Worm (Caenorhabditis elegans) whole organism, L1 larva: ENCODE results near the gene gcc-2.

Source experiments
- C04F5.9 ChIP-seq: sonication (generic microtip); optimal IDR thresholded peaks from 2 replicates; lab custom pipeline; 2016; ENCODE audit warnings: missing genetic modification characterization, missing compliant biosample characterization
- C34B4.2 ChIP-seq: sonication (generic microtip); optimal IDR thresholded peaks from 2 replicates; lab custom pipeline; 2017; ENCODE audit warnings: mild to moderate bottlenecking, missing genetic modification characterization, missing compliant biosample characterization
- F16B12.6 ChIP-seq: fragments of 150-350 bp; optimal IDR thresholded peaks from 2 replicates; lab custom pipeline; 2014; ENCODE audit warnings: missing biosample characterization, missing genetic modification characterization
- Y116A8C.19 ChIP-seq: sonication (generic microtip); optimal IDR thresholded peaks from 2 replicates; lab custom pipeline; 2016; ENCODE audit warnings: missing compliant biosample characterization, missing genetic modification characterization, borderline replicate concordance
- alr-1 ChIP-seq: fragments of 200-800 bp; sonication (Bioruptor generic); optimal IDR thresholded peaks from 2 replicates; lab custom pipeline; 2018; ENCODE audit warnings: borderline replicate concordance, mild to moderate bottlenecking, missing genetic modification characterization, missing compliant biosample characterization
- aly-2 ChIP-seq: fragments of 150-350 bp; optimal IDR thresholded peaks from 2 replicates; lab custom pipeline; 2014; ENCODE audit warnings: missing biosample characterization, missing genetic modification characterization
- ama-1 ChIP-seq: fragments of 150-350 bp; optimal IDR thresholded peaks from 2 replicates; lab custom pipeline; 2014
- blmp-1 ChIP-seq: fragments of 150-350 bp; optimal IDR thresholded peaks from 2 replicates; lab custom pipeline; 2014; ENCODE audit warnings: missing biosample characterization, missing genetic modification characterization
- ceh-63 ChIP-seq: fragments of 200-800 bp; sonication (Bioruptor generic); optimal IDR thresholded peaks from 2 replicates; lab custom pipeline; 2018; ENCODE audit warnings: mild to moderate bottlenecking, missing genetic modification characterization, missing compliant biosample characterization
- ceh-88 ChIP-seq: fragments of 200-800 bp; sonication (Bioruptor generic); IDR thresholded peaks from 2 replicates; pipeline ENCODE4 v1.3.6; 2022; ENCODE audit warnings: missing genetic modification characterization, missing compliant biosample characterization
- ceh-90 ChIP-seq: sonication (generic microtip); optimal IDR thresholded peaks from 2 replicates; lab custom pipeline; 2016; ENCODE audit warnings: missing genetic modification characterization, missing compliant biosample characterization
- ces-1 ChIP-seq: fragments of 150-350 bp; optimal IDR thresholded peaks from 2 replicates; lab custom pipeline; 2014; ENCODE audit warnings: missing biosample characterization, missing genetic modification reagents, missing genetic modification characterization
- dpl-1 ChIP-seq, 3 experiments: fragments of 150-350 bp in 2 of 3; sonication (generic microtip) in 1 of 3; optimal IDR thresholded peaks; 2 replicates each; lab custom pipeline; 2014 to 2017; ENCODE audit warnings: missing biosample characterization in 3 of 3, missing genetic modification characterization in 3 of 3, missing genetic modification reagents in 3 of 3
- efl-1 ChIP-seq, 4 experiments: fragments of 150-350 bp; optimal IDR thresholded peaks in 3 of 4; peaks in 1 of 4; 1 replicate in 1 of 4; 2 replicates in 3 of 4; lab custom pipeline; 2014; ENCODE audit warnings: missing biosample characterization in 2 of 4, missing genetic modification characterization in 2 of 4, missing genetic modification reagents in 2 of 4
- efl-3 ChIP-seq: fragments of 200-800 bp; sonication (Bioruptor generic); optimal IDR thresholded peaks from 2 replicates; lab custom pipeline; 2018; ENCODE audit warnings: mild to moderate bottlenecking, missing genetic modification characterization, missing compliant biosample characterization
- egl-13 ChIP-seq: sonication (generic microtip); optimal IDR thresholded peaks from 2 replicates; lab custom pipeline; 2016; ENCODE audit warnings: missing genotype, missing genetic modification reagents, missing genetic modification characterization, missing compliant biosample characterization
- egl-27 ChIP-seq, 2 experiments: fragments of 150-350 bp in 1 of 2; sonication (generic microtip); optimal IDR thresholded peaks; 3 replicates each; lab custom pipeline; 2017 to 2018; ENCODE audit warnings: missing biosample characterization in 2 of 2, missing genetic modification characterization in 2 of 2, missing genetic modification reagents in 2 of 2
- ets-5 ChIP-seq: fragments of 200-800 bp; sonication (Bioruptor generic); IDR thresholded peaks from 2 replicates; pipeline ENCODE4 v1.3.6; 2022; ENCODE audit warnings: missing genetic modification characterization, missing compliant biosample characterization
- fkh-10 ChIP-seq: sonication (generic microtip); optimal IDR thresholded peaks from 2 replicates; lab custom pipeline; 2017; ENCODE audit warnings: missing biosample characterization, missing genetic modification reagents, missing genetic modification characterization
- fkh-4 ChIP-seq: sonication (generic microtip); optimal IDR thresholded peaks from 2 replicates; lab custom pipeline; 2016; ENCODE audit warnings: missing compliant biosample characterization, missing genetic modification characterization, borderline replicate concordance
- hlh-17 ChIP-seq: fragments of 200-800 bp; sonication (Bioruptor generic); optimal IDR thresholded peaks from 2 replicates; lab custom pipeline; 2018; ENCODE audit warnings: missing genetic modification characterization, mild to moderate bottlenecking, missing compliant biosample characterization, moderate library complexity, borderline replicate concordance
- hlh-4 ChIP-seq: sonication (generic microtip); optimal IDR thresholded peaks from 2 replicates; lab custom pipeline; 2016; ENCODE audit warnings: mild to moderate bottlenecking, missing genetic modification characterization, missing compliant biosample characterization
- hpl-2 ChIP-seq: fragments of 150-350 bp; optimal IDR thresholded peaks from 2 replicates; lab custom pipeline; 2014; ENCODE audit warnings: missing biosample characterization, missing genetic modification reagents, missing genetic modification characterization
- isw-1 ChIP-seq: fragments of 200-800 bp; sonication (Bioruptor generic); IDR thresholded peaks from 2 replicates; pipeline ENCODE4 v1.3.6; 2022; ENCODE audit warnings: missing genetic modification characterization, missing compliant biosample characterization
- jun-1 ChIP-seq: fragments of 150-350 bp; optimal IDR thresholded peaks from 2 replicates; lab custom pipeline; 2014; ENCODE audit warnings: missing biosample characterization, missing genetic modification reagents, missing genetic modification characterization
- lin-15B ChIP-seq: fragments of 150-350 bp; sonication (generic microtip); optimal IDR thresholded peaks from 3 replicates; lab custom pipeline; 2014; ENCODE audit warnings: missing biosample characterization, missing genetic modification characterization
- lin-35 ChIP-seq, 2 experiments: fragments of 150-350 bp; optimal IDR thresholded peaks; 2 replicates each; lab custom pipeline; 2014; ENCODE audit warnings: missing biosample characterization in 2 of 2, missing genetic modification characterization in 2 of 2, missing genetic modification reagents in 2 of 2
- lin-39 ChIP-seq: fragments of 150-350 bp; optimal IDR thresholded peaks from 2 replicates; lab custom pipeline; 2014; ENCODE audit warnings: missing biosample characterization, missing genetic modification reagents, missing genetic modification characterization
- lir-3 ChIP-seq: sonication (generic microtip); optimal IDR thresholded peaks from 2 replicates; lab custom pipeline; 2016; ENCODE audit warnings: mild to moderate bottlenecking, missing genetic modification characterization, moderate library complexity, missing compliant biosample characterization; ENCODE audit not compliant: poor library complexity
- mdl-1 ChIP-seq, 2 experiments: fragments of 150-350 bp; optimal IDR thresholded peaks; 2 replicates each; lab custom pipeline; 2014 to 2017; ENCODE audit warnings: missing biosample characterization in 2 of 2, missing genetic modification characterization in 2 of 2, inconsistent platforms in 1 of 2
- mef-2 ChIP-seq: fragments of 150-350 bp; optimal IDR thresholded peaks from 2 replicates; lab custom pipeline; 2014; ENCODE audit warnings: missing biosample characterization, missing genetic modification characterization
- mep-1 ChIP-seq: fragments of 150-350 bp; optimal IDR thresholded peaks from 2 replicates; lab custom pipeline; 2014; ENCODE audit warnings: missing biosample characterization, missing genetic modification characterization
- nhr-11 ChIP-seq: fragments of 150-350 bp; optimal IDR thresholded peaks from 2 replicates; lab custom pipeline; 2014; ENCODE audit warnings: missing biosample characterization, missing genetic modification characterization
- nhr-12 ChIP-seq: sonication (generic microtip); optimal IDR thresholded peaks from 2 replicates; lab custom pipeline; 2017; ENCODE audit warnings: missing biosample characterization, missing genetic modification characterization
- nhr-28 ChIP-seq: fragments of 150-350 bp; optimal IDR thresholded peaks from 2 replicates; lab custom pipeline; 2014; ENCODE audit warnings: missing biosample characterization, missing genetic modification characterization
- nhr-47 ChIP-seq: sonication (generic microtip); optimal IDR thresholded peaks from 2 replicates; lab custom pipeline; 2016; ENCODE audit warnings: mild to moderate bottlenecking, missing genetic modification characterization, moderate library complexity, missing compliant biosample characterization
- nhr-71 ChIP-seq: sonication (generic microtip); optimal IDR thresholded peaks from 2 replicates; lab custom pipeline; 2016; ENCODE audit warnings: mild to moderate bottlenecking, missing genetic modification characterization, moderate library complexity, missing compliant biosample characterization
- nhr-76 ChIP-seq: sonication (generic microtip); optimal IDR thresholded peaks from 2 replicates; lab custom pipeline; 2017; ENCODE audit warnings: missing biosample characterization, missing genetic modification characterization
- nhr-85 ChIP-seq: sonication (generic microtip); peaks from one replicate; lab custom pipeline; 2016; ENCODE audit warnings: missing genetic modification characterization, inconsistent platforms, missing compliant biosample characterization
- nhr-90 ChIP-seq: sonication (generic microtip); optimal IDR thresholded peaks from 2 replicates; lab custom pipeline; 2016; ENCODE audit warnings: mild to moderate bottlenecking, missing genetic modification characterization, missing compliant biosample characterization; ENCODE audit not compliant: poor library complexity
- skn-1 ChIP-seq: fragments of 150-350 bp; optimal IDR thresholded peaks from 2 replicates; lab custom pipeline; 2014; ENCODE audit warnings: missing biosample characterization, missing genetic modification characterization
- snpc-4 ChIP-seq: fragments of 150-350 bp; optimal IDR thresholded peaks from 2 replicates; lab custom pipeline; 2014; ENCODE audit warnings: missing biosample characterization, missing genetic modification characterization
- snu-23 ChIP-seq: sonication (generic microtip); optimal IDR thresholded peaks from 2 replicates; lab custom pipeline; 2016; ENCODE audit warnings: missing genetic modification characterization, missing compliant biosample characterization
- sox-4 ChIP-seq: sonication (generic microtip); optimal IDR thresholded peaks from 2 replicates; lab custom pipeline; 2016; ENCODE audit warnings: missing genetic modification characterization, missing compliant biosample characterization
- sptf-1 ChIP-seq: fragments of 150-350 bp; optimal IDR thresholded peaks from 2 replicates; lab custom pipeline; 2014; ENCODE audit warnings: missing biosample characterization, missing genetic modification characterization
- swsn-7 ChIP-seq: sonication (generic microtip); optimal IDR thresholded peaks from 2 replicates; lab custom pipeline; 2016; ENCODE audit warnings: missing genetic modification characterization, missing compliant biosample characterization
- tbx-2 ChIP-seq: sonication (generic microtip); optimal IDR thresholded peaks from 2 replicates; lab custom pipeline; 2016; ENCODE audit warnings: missing genetic modification characterization, missing compliant biosample characterization
- unc-86 ChIP-seq: sonication (generic microtip); optimal IDR thresholded peaks from 2 replicates; lab custom pipeline; 2016; ENCODE audit warnings: missing genetic modification characterization, missing compliant biosample characterization
- vab-15 ChIP-seq: sonication (generic microtip); optimal IDR thresholded peaks from 2 replicates; lab custom pipeline; 2017; ENCODE audit warnings: missing genotype, mild to moderate bottlenecking, missing genetic modification characterization, missing compliant biosample characterization
- xbp-1 ChIP-seq: sonication (generic microtip); optimal IDR thresholded peaks from 2 replicates; lab custom pipeline; 2016; ENCODE audit warnings: missing genetic modification characterization, missing compliant biosample characterization
- ztf-11 ChIP-seq, 2 experiments: sonication (generic microtip); optimal IDR thresholded peaks; 2 replicates each; lab custom pipeline; 2016 to 2017; ENCODE audit warnings: missing genetic modification characterization in 2 of 2, missing biosample characterization in 1 of 2, missing compliant biosample characterization in 1 of 2

Gene gcc-2

ce11 chrIII:9808179-9808578 lies 46.2 kb upstream of the gcc-2 start, which contains the start of gene gtap-2 (continued):
- TF ChIP-seq dpl-1 (GFP tag; optimal IDR thresholded peaks at IDR 0.05; lab: Kevin White, UChicago) (peak in 1 of 3 experiments; percentile 37), lin-35 (GFP tag; optimal IDR thresholded peaks at IDR 0.05; lab: Kevin White, UChicago) (peak; percentile 8 to 29)

- TF ChIP-seq snu-23 (GFP tag; lab: Kevin White, UChicago) (peak; percentile 58), ets-5 (GFP tag; lab: Robert Waterston, UW) (no peak), unc-86 (no peak), lin-15B (tag; lab: Kevin White, UChicago) (no peak), nhr-12 (no peak), fkh-10 (GFP tag; lab: Kevin White, UChicago) (no peak), snpc-4 (tag; lab: Kevin White, UChicago) (no peak), mdl-1 (tag; optimal IDR thresholded peaks at IDR 0.05; lab: Kevin White, UChicago) (peak in 1 of 2 experiments; percentile 66), egl-27 (tag; optimal IDR thresholded peaks at IDR 0.05; lab: Kevin White, UChicago) (no peak), nhr-71 (tag; lab: Kevin White, UChicago) (peak; percentile 71), mep-1 (tag; lab: Kevin White, UChicago) (peak; percentile 32), lir-3 (tag; lab: Kevin White, UChicago) (peak; percentile 28), efl-1 (optimal IDR thresholded peaks at IDR 0.05; lab: Kevin White, UChicago) (no peak), efl-1 (GFP tag; optimal IDR thresholded peaks at IDR 0.05 in 1 of 2; lab: Kevin White, UChicago) (peak in 1 of 2 experiments; percentile 91), hlh-17 (GFP tag; lab: Kevin White, UChicago) (no peak), hpl-2 (GFP tag; lab: Kevin White, UChicago) (no peak), xbp-1 (no peak), mef-2 (tag; lab: Kevin White, UChicago) (no peak), C34B4.2 (tag; lab: Kevin White, UChicago) (no peak), nhr-11 (no peak), alr-1 (tag; lab: Kevin White, UChicago) (no peak), nhr-85 (tag; lab: Kevin White, UChicago) (peak; percentile 83), lin-35 (GFP tag; optimal IDR thresholded peaks at IDR 0.05; lab: Kevin White, UChicago) (peak in 1 of 2 experiments; percentile 74), skn-1 (tag; lab: Kevin White, UChicago) (peak; percentile 26), ama-1 (lab: Kevin White, UChicago) (peak; percentile 58), ceh-90 (tag; lab: Kevin White, UChicago) (no peak), ztf-11 (tag; optimal IDR thresholded peaks at IDR 0.05; lab: Kevin White, UChicago) (no peak), tbx-2 (no peak), isw-1 (GFP tag; lab: Robert Waterston, UW) (no peak), nhr-76 (tag; lab: Kevin White, UChicago) (no peak), nhr-28 (tag; lab: Kevin White, UChicago) (no peak), nhr-90 (tag; lab: Kevin White, UChicago) (peak; percentile 43), hlh-4 (tag; lab: Kevin White, UChicago) (no peak), nhr-47 (peak; percentile 34), lin-39 (no peak), jun-1 (tag; lab: Kevin White, UChicago) (peak; percentile 4), sptf-1 (tag; lab: Kevin White, UChicago) (no peak), vab-15 (peak; percentile 58), C04F5.9 (tag; lab: Kevin White, UChicago) (no peak), swsn-7 (no peak), ceh-63 (no peak), sox-4 (tag; lab: Kevin White, UChicago) (no peak), aly-2 (tag; lab: Kevin White, UChicago) (no peak), fkh-4 (tag; lab: Kevin White, UChicago) (no peak), ces-1 (GFP tag; lab: Kevin White, UChicago) (no peak), egl-13 (no peak), ceh-88 (no peak), Y116A8C.19 (tag; lab: Kevin White, UChicago) (no peak), blmp-1 (tag; lab: Kevin White, UChicago) (peak; percentile 67), efl-3 (no peak), F16B12.6 (no peak)
Observed at ce11 chrIII:9807560-9808046, 45.7 kb upstream of the gcc-2 start.
